Fruit fly (Drosophila melanogaster): Measurements from ENCODE around the gene RpS17.

RpS17 gene

dm6 chr3L:9380344-9380849, 49.2 kb downstream of the RpS17 start:
- TF ChIP-seq noc (tag; optimal IDR thresholded peaks at IDR 0.05) = no peak

- TF ChIP-seq noc (tag; optimal IDR thresholded peaks at IDR 0.05) = no peak
Measured at dm6 chr3L:9379484-9380343, 49.9 kb downstream of the RpS17 start, which contains the start of gene Hsp67Ba. Gene Hsp67Ba (minus strand): TSS chr3L:9379534.

All from whole organism, larva.